Worm (Caenorhabditis elegans) whole organism, L1 larva: ENCODE measurements around the gene Y42H9AR.4.

Source experiments
- C04F5.9 ChIP-seq: sonication (generic microtip); optimal IDR thresholded peaks from 2 replicates; lab custom pipeline; 2016; ENCODE audit warnings: missing genetic modification characterization, missing compliant biosample characterization
- C34B4.2 ChIP-seq: sonication (generic microtip); optimal IDR thresholded peaks from 2 replicates; lab custom pipeline; 2017; ENCODE audit warnings: mild to moderate bottlenecking, missing genetic modification characterization, missing compliant biosample characterization
- F16B12.6 ChIP-seq: fragments of 150-350 bp; optimal IDR thresholded peaks from 2 replicates; lab custom pipeline; 2014; ENCODE audit warnings: missing biosample characterization, missing genetic modification characterization
- Y116A8C.19 ChIP-seq: sonication (generic microtip); optimal IDR thresholded peaks from 2 replicates; lab custom pipeline; 2016; ENCODE audit warnings: missing compliant biosample characterization, missing genetic modification characterization, borderline replicate concordance
- aha-1 ChIP-seq: fragments of 150-350 bp; optimal IDR thresholded peaks from 2 replicates; lab custom pipeline; 2014; ENCODE audit warnings: missing biosample characterization, missing genetic modification characterization
- alr-1 ChIP-seq: fragments of 200-800 bp; sonication (Bioruptor generic); optimal IDR thresholded peaks from 2 replicates; lab custom pipeline; 2018; ENCODE audit warnings: borderline replicate concordance, mild to moderate bottlenecking, missing genetic modification characterization, missing compliant biosample characterization
- blmp-1 ChIP-seq: fragments of 150-350 bp; optimal IDR thresholded peaks from 2 replicates; lab custom pipeline; 2014; ENCODE audit warnings: missing biosample characterization, missing genetic modification characterization
- ceh-63 ChIP-seq: fragments of 200-800 bp; sonication (Bioruptor generic); optimal IDR thresholded peaks from 2 replicates; lab custom pipeline; 2018; ENCODE audit warnings: mild to moderate bottlenecking, missing genetic modification characterization, missing compliant biosample characterization
- ceh-8 ChIP-seq: fragments of 200-800 bp; sonication (Bioruptor generic); optimal IDR thresholded peaks from 2 replicates; lab custom pipeline; 2018; ENCODE audit warnings: mild to moderate bottlenecking, missing genetic modification characterization, moderate library complexity, missing compliant biosample characterization
- ceh-88 ChIP-seq: fragments of 200-800 bp; sonication (Bioruptor generic); IDR thresholded peaks from 2 replicates; pipeline ENCODE4 v1.3.6; 2022; ENCODE audit warnings: missing genetic modification characterization, missing compliant biosample characterization
- ceh-90 ChIP-seq: sonication (generic microtip); optimal IDR thresholded peaks from 2 replicates; lab custom pipeline; 2016; ENCODE audit warnings: missing genetic modification characterization, missing compliant biosample characterization
- ces-1 ChIP-seq: fragments of 150-350 bp; optimal IDR thresholded peaks from 2 replicates; lab custom pipeline; 2014; ENCODE audit warnings: missing biosample characterization, missing genetic modification reagents, missing genetic modification characterization
- dpl-1 ChIP-seq, 3 experiments: fragments of 150-350 bp in 2 of 3; sonication (generic microtip) in 1 of 3; optimal IDR thresholded peaks; 2 replicates each; lab custom pipeline; 2014 to 2017; ENCODE audit warnings: missing biosample characterization in 3 of 3, missing genetic modification characterization in 3 of 3, missing genetic modification reagents in 3 of 3
- dsc-1 ChIP-seq: sonication (generic microtip); optimal IDR thresholded peaks from 2 replicates; lab custom pipeline; 2016; ENCODE audit warnings: mild to moderate bottlenecking, missing genetic modification characterization, missing compliant biosample characterization
- efl-1 ChIP-seq, 4 experiments: fragments of 150-350 bp; optimal IDR thresholded peaks in 3 of 4; peaks in 1 of 4; 1 replicate in 1 of 4; 2 replicates in 3 of 4; lab custom pipeline; 2014; ENCODE audit warnings: missing biosample characterization in 2 of 4, missing genetic modification characterization in 2 of 4, missing genetic modification reagents in 2 of 4
- egl-27 ChIP-seq, 2 experiments: fragments of 150-350 bp in 1 of 2; sonication (generic microtip); optimal IDR thresholded peaks; 3 replicates each; lab custom pipeline; 2017 to 2018; ENCODE audit warnings: missing biosample characterization in 2 of 2, missing genetic modification characterization in 2 of 2, missing genetic modification reagents in 2 of 2
- ets-5 ChIP-seq: fragments of 200-800 bp; sonication (Bioruptor generic); IDR thresholded peaks from 2 replicates; pipeline ENCODE4 v1.3.6; 2022; ENCODE audit warnings: missing genetic modification characterization, missing compliant biosample characterization
- fkh-8 ChIP-seq: sonication (generic microtip); optimal IDR thresholded peaks from 2 replicates; lab custom pipeline; 2016; ENCODE audit warnings: mild to moderate bottlenecking, missing genetic modification characterization, missing compliant biosample characterization
- fos-1 ChIP-seq: fragments of 150-350 bp; optimal IDR thresholded peaks from 2 replicates; lab custom pipeline; 2014; ENCODE audit warnings: missing biosample characterization, missing genetic modification characterization
- hpl-2 ChIP-seq: fragments of 150-350 bp; optimal IDR thresholded peaks from 2 replicates; lab custom pipeline; 2014; ENCODE audit warnings: missing biosample characterization, missing genetic modification reagents, missing genetic modification characterization
- irx-1 ChIP-seq: sonication (generic microtip); optimal IDR thresholded peaks from 2 replicates; lab custom pipeline; 2016; ENCODE audit warnings: missing genetic modification characterization, missing compliant biosample characterization
- isw-1 ChIP-seq: fragments of 200-800 bp; sonication (Bioruptor generic); IDR thresholded peaks from 2 replicates; pipeline ENCODE4 v1.3.6; 2022; ENCODE audit warnings: missing genetic modification characterization, missing compliant biosample characterization
- jun-1 ChIP-seq: fragments of 150-350 bp; optimal IDR thresholded peaks from 2 replicates; lab custom pipeline; 2014; ENCODE audit warnings: missing biosample characterization, missing genetic modification reagents, missing genetic modification characterization
- lin-13 ChIP-seq: fragments of 150-350 bp; optimal IDR thresholded peaks from 2 replicates; lab custom pipeline; 2014; ENCODE audit warnings: missing biosample characterization, missing genetic modification reagents, missing genetic modification characterization
- lin-14 ChIP-seq: fragments of 200-800 bp; sonication (Bioruptor generic); optimal IDR thresholded peaks from 2 replicates; lab custom pipeline; 2018; ENCODE audit warnings: mild to moderate bottlenecking, missing genetic modification characterization, moderate library complexity, missing compliant biosample characterization
- lin-15B ChIP-seq: fragments of 150-350 bp; sonication (generic microtip); optimal IDR thresholded peaks from 3 replicates; lab custom pipeline; 2014; ENCODE audit warnings: missing biosample characterization, missing genetic modification characterization
- lir-3 ChIP-seq: sonication (generic microtip); optimal IDR thresholded peaks from 2 replicates; lab custom pipeline; 2016; ENCODE audit warnings: mild to moderate bottlenecking, missing genetic modification characterization, moderate library complexity, missing compliant biosample characterization; ENCODE audit not compliant: poor library complexity
- lsy-2 ChIP-seq, 2 experiments: fragments of 150-350 bp; optimal IDR thresholded peaks; 2 replicates each; lab custom pipeline; 2014; ENCODE audit warnings: missing biosample characterization in 2 of 2, missing genetic modification characterization in 2 of 2
- mab-9 ChIP-seq: fragments of 200-800 bp; sonication (Bioruptor generic); IDR thresholded peaks from 2 replicates; pipeline ENCODE4 v1.3.6; 2022; ENCODE audit warnings: missing genetic modification reagents, missing genetic modification characterization, missing compliant biosample characterization
- mef-2 ChIP-seq: fragments of 150-350 bp; optimal IDR thresholded peaks from 2 replicates; lab custom pipeline; 2014; ENCODE audit warnings: missing biosample characterization, missing genetic modification characterization
- nhr-11 ChIP-seq: fragments of 150-350 bp; optimal IDR thresholded peaks from 2 replicates; lab custom pipeline; 2014; ENCODE audit warnings: missing biosample characterization, missing genetic modification characterization
- nhr-12 ChIP-seq: sonication (generic microtip); optimal IDR thresholded peaks from 2 replicates; lab custom pipeline; 2017; ENCODE audit warnings: missing biosample characterization, missing genetic modification characterization
- nhr-47 ChIP-seq: sonication (generic microtip); optimal IDR thresholded peaks from 2 replicates; lab custom pipeline; 2016; ENCODE audit warnings: mild to moderate bottlenecking, missing genetic modification characterization, moderate library complexity, missing compliant biosample characterization
- nhr-76 ChIP-seq: sonication (generic microtip); optimal IDR thresholded peaks from 2 replicates; lab custom pipeline; 2017; ENCODE audit warnings: missing biosample characterization, missing genetic modification characterization
- nhr-90 ChIP-seq: sonication (generic microtip); optimal IDR thresholded peaks from 2 replicates; lab custom pipeline; 2016; ENCODE audit warnings: mild to moderate bottlenecking, missing genetic modification characterization, missing compliant biosample characterization; ENCODE audit not compliant: poor library complexity
- pag-3 ChIP-seq: sonication (generic microtip); optimal IDR thresholded peaks from 2 replicates; lab custom pipeline; 2017; ENCODE audit warnings: missing genetic modification characterization, mild to moderate bottlenecking, missing compliant biosample characterization, antibody characterized with exemption, borderline replicate concordance; ENCODE audit not compliant: insufficient read depth
- pqm-1 ChIP-seq: sonication (generic microtip); optimal IDR thresholded peaks from 3 replicates; lab custom pipeline; 2017; ENCODE audit warnings: missing biosample characterization, missing genetic modification characterization
- snpc-4 ChIP-seq: fragments of 150-350 bp; optimal IDR thresholded peaks from 2 replicates; lab custom pipeline; 2014; ENCODE audit warnings: missing biosample characterization, missing genetic modification characterization
- sox-4 ChIP-seq: sonication (generic microtip); optimal IDR thresholded peaks from 2 replicates; lab custom pipeline; 2016; ENCODE audit warnings: missing genetic modification characterization, missing compliant biosample characterization
- sptf-1 ChIP-seq: fragments of 150-350 bp; optimal IDR thresholded peaks from 2 replicates; lab custom pipeline; 2014; ENCODE audit warnings: missing biosample characterization, missing genetic modification characterization
- unc-62 ChIP-seq: fragments of 150-350 bp; optimal IDR thresholded peaks from 2 replicates; lab custom pipeline; 2014; ENCODE audit warnings: missing biosample characterization, missing genetic modification reagents, missing genetic modification characterization
- unc-86 ChIP-seq: sonication (generic microtip); optimal IDR thresholded peaks from 2 replicates; lab custom pipeline; 2016; ENCODE audit warnings: missing genetic modification characterization, missing compliant biosample characterization
- unc-98 ChIP-seq: fragments of 200-800 bp; sonication (Bioruptor generic); IDR thresholded peaks from 2 replicates; pipeline ENCODE4 v1.3.6; 2022; ENCODE audit warnings: missing genetic modification characterization, missing compliant biosample characterization
- vab-15 ChIP-seq: sonication (generic microtip); optimal IDR thresholded peaks from 2 replicates; lab custom pipeline; 2017; ENCODE audit warnings: missing genotype, mild to moderate bottlenecking, missing genetic modification characterization, missing compliant biosample characterization
- zag-1 ChIP-seq: fragments of 150-350 bp; optimal IDR thresholded peaks from 2 replicates; lab custom pipeline; 2014; ENCODE audit warnings: missing biosample characterization, missing genetic modification characterization
- zip-4 ChIP-seq: fragments of 200-800 bp; sonication (Bioruptor generic); optimal IDR thresholded peaks from 2 replicates; lab custom pipeline; 2018; ENCODE audit warnings: mild to moderate bottlenecking, missing genetic modification characterization, moderate library complexity, missing compliant biosample characterization
- ztf-4 ChIP-seq: fragments of 150-350 bp; optimal IDR thresholded peaks from 2 replicates; lab custom pipeline; 2014; ENCODE audit warnings: missing biosample characterization, missing genetic modification characterization

Gene Y42H9AR.4

DNA sequence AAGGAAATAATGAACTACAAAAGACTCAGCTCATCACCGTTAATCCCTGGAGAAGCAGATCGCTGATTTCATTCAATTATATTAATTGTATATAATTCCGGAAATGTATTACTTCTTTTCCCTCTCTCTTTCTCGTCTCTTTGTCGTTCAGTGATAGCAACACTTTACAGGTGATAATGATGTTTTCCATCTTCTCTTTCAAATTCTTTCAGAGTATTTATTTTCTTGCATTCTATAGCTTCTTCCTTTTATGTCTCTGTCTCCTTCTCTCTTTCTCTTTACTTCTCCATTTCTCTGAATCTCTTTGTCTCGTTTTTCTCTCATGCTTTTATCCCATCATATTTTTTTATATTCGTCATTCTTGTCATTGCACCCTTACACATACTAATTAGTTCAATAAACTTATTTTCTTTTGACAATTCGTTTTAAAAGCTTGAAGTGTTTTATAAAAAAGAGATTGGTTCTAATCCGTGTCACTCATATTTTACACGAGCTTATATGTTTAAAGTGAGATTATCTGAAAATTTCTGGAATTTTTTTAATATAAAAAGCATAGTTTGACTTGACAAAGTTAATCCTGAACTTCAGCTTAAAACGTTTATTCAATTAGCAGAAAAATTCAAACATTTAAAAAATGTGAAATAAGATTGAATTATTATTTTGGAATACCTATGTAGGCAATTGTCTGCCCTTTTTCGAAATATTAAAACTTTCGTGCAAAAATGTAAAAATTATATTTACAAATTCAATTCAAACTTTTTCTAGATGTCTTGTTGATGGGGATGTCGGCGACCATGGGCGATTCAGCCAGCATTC is 30.9 kb upstream of the Y42H9AR.4 start, which contains the start of gene pmk-2 (continued):
- no peak for TF ChIP-seq sptf-1 (tag; lab: Kevin White, UChicago)
- no peak for TF ChIP-seq C04F5.9
- TF ChIP-seq mab-9 (GFP tag; lab: Robert Waterston, UW): no peak
- TF ChIP-seq dsc-1: peak; percentile 98
- no peak for TF ChIP-seq ceh-90 (tag; lab: Kevin White, UChicago)
- no peak for TF ChIP-seq jun-1 (tag; lab: Kevin White, UChicago)
- TF ChIP-seq Y116A8C.19 (tag; lab: Kevin White, UChicago): no peak
- no peak for TF ChIP-seq vab-15 (tag; lab: Kevin White, UChicago)
- no peak for TF ChIP-seq dpl-1 (GFP tag; optimal IDR thresholded peaks at IDR 0.05; lab: Kevin White, UChicago)
- no peak for TF ChIP-seq ceh-88 (GFP tag; lab: Robert Waterston, UW)
- TF ChIP-seq nhr-47: peak; percentile 52
- TF ChIP-seq fos-1: peak; percentile 28
- peak; percentile 34 to 37 for TF ChIP-seq lsy-2 (tag; optimal IDR thresholded peaks at IDR 0.05; lab: Kevin White, UChicago)
- TF ChIP-seq zip-4 (GFP tag; lab: Kevin White, UChicago): no peak
- TF ChIP-seq lin-13 (GFP tag; lab: Kevin White, UChicago): no peak
- TF ChIP-seq lir-3: no peak
- TF ChIP-seq efl-1 (optimal IDR thresholded peaks at IDR 0.05; lab: Kevin White, UChicago): peak; percentile 21 to 24
- TF ChIP-seq efl-1 (GFP tag; optimal IDR thresholded peaks at IDR 0.05 in 1 of 2; lab: Kevin White, UChicago): no peak
- no peak for TF ChIP-seq ets-5
- no peak for TF ChIP-seq zag-1 (tag; lab: Kevin White, UChicago)
- TF ChIP-seq nhr-90 (tag; lab: Kevin White, UChicago): no peak
- no peak for TF ChIP-seq blmp-1 (tag; lab: Kevin White, UChicago)
- TF ChIP-seq unc-62 (GFP tag; lab: Kevin White, UChicago): no peak
- no peak for TF ChIP-seq nhr-76 (tag; lab: Kevin White, UChicago)
- peak; percentile 47 for TF ChIP-seq sox-4 (tag; lab: Kevin White, UChicago)
- no peak for TF ChIP-seq irx-1 (tag; lab: Kevin White, UChicago)
- TF ChIP-seq ceh-63: no peak
- no peak for TF ChIP-seq hpl-2 (GFP tag; lab: Kevin White, UChicago)
- peak; percentile 76 for TF ChIP-seq lin-14 (GFP tag; lab: Kevin White, UChicago)
- no peak for TF ChIP-seq egl-27 (tag; optimal IDR thresholded peaks at IDR 0.05; lab: Kevin White, UChicago)
- TF ChIP-seq lin-15B (tag; lab: Kevin White, UChicago): no peak
- TF ChIP-seq nhr-12 (tag; lab: Kevin White, UChicago): no peak
- TF ChIP-seq ztf-4 (tag; lab: Kevin White, UChicago): no peak
- TF ChIP-seq isw-1 (GFP tag; lab: Robert Waterston, UW): no peak
- TF ChIP-seq ces-1 (GFP tag; lab: Kevin White, UChicago): no peak
- TF ChIP-seq C34B4.2 (tag; lab: Kevin White, UChicago): no peak
- TF ChIP-seq snpc-4 (tag; lab: Kevin White, UChicago): no peak
- no peak for TF ChIP-seq alr-1 (tag; lab: Kevin White, UChicago)
- TF ChIP-seq pag-3 (tag; lab: Kevin White, UChicago): no peak
- no peak for TF ChIP-seq pqm-1 (tag; lab: Kevin White, UChicago)
- TF ChIP-seq ceh-8: peak; percentile 43
- peak; percentile 79 for TF ChIP-seq fkh-8 (tag; lab: Kevin White, UChicago)
- TF ChIP-seq aha-1 (tag; lab: Kevin White, UChicago): no peak
- TF ChIP-seq unc-86: no peak
- no peak for TF ChIP-seq unc-98 (GFP tag; lab: Robert Waterston, UW)
- no peak for TF ChIP-seq mef-2
- no peak for TF ChIP-seq F16B12.6 (tag; lab: Kevin White, UChicago)
- TF ChIP-seq nhr-11: peak; percentile 38
